Worm (Caenorhabditis elegans): ENCODE data around the gene lin-39.

Gene lin-39

DNA sequence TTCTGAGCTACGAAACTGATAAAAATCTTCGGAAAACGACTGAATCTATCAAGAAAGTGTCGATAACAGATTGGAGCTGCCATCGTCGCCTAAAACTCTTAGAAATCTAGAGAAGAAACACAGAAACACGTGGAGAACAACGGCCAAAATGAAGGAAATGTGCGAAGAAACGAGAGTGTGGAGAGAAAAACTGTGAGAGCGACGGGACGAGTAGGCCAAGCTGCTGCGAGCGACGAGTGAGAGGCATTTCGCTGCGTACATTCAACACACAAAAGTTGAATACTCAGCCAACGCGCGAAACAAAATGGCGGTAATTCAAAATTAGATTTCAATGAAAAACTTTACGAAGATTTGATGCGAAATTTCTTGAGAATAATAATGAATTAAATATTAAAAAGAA, 38.1 kb downstream of the lin-39 start (continued):
- TF ChIP-seq rcor-1 (GFP tag; IDR thresholded peaks at IDR 0.05) (peak; percentile 75), hlh-26 (GFP tag; conservative IDR thresholded peaks at IDR 0.05) (no peak), T26A5.8 (tag; optimal IDR thresholded peaks at IDR 0.05) (no peak), mel-28 (tag; optimal IDR thresholded peaks at IDR 0.05; ENCODE audit: borderline replicate concordance) (no peak), tlf-1 (GFP tag; optimal IDR thresholded peaks at IDR 0.05) (peak; percentile 41), akir-1 (GFP tag; optimal IDR thresholded peaks at IDR 0.05) (peak; percentile 12), nhr-179 (tag; optimal IDR thresholded peaks at IDR 0.05) (no peak), ceh-79 (tag; optimal IDR thresholded peaks at IDR 0.05) (no peak), snpc-1.1 (tag; optimal IDR thresholded peaks at IDR 0.05; ENCODE audit: insufficient read depth) (no peak), ekl-4 (GFP tag; IDR thresholded peaks at IDR 0.05) (peak; percentile 71), tbx-9 (tag; optimal IDR thresholded peaks at IDR 0.05; ENCODE audit: borderline replicate concordance) (no peak), fkh-3 (tag; optimal IDR thresholded peaks at IDR 0.05) (no peak), lin-40 (tag; optimal IDR thresholded peaks at IDR 0.05) (peak; percentile 74), F37B4.10 (GFP tag; IDR thresholded peaks at IDR 0.05) (no peak), ZK185.1 (tag; optimal IDR thresholded peaks at IDR 0.05; ENCODE audit: poor library complexity, severe bottlenecking) (peak; percentile 58), hmg-1.2 (GFP tag; IDR thresholded peaks at IDR 0.05) (peak; percentile 87), lin-26 (GFP tag; IDR thresholded peaks at IDR 0.05) (no peak), ets-4 (GFP tag; optimal IDR thresholded peaks at IDR 0.05) (no peak), athp-1 (tag; optimal IDR thresholded peaks at IDR 0.05) (no peak), F22D6.2 (tag; optimal IDR thresholded peaks at IDR 0.05) (peak; percentile 28), F10E7.11 (tag; optimal IDR thresholded peaks at IDR 0.05) (no peak), nhr-80 (tag; optimal IDR thresholded peaks at IDR 0.05) (peak; percentile 99), atf-7 (tag; optimal IDR thresholded peaks at IDR 0.05) (peak; percentile 51), sdz-38 (tag; optimal IDR thresholded peaks at IDR 0.05) (no peak), rec-8 (tag; optimal IDR thresholded peaks at IDR 0.05) (no peak), unc-130 (GFP tag; optimal IDR thresholded peaks at IDR 0.05) (peak; percentile 30), nhr-120 (GFP tag; IDR thresholded peaks at IDR 0.05) (no peak), Y56A3A.18 (GFP tag; IDR thresholded peaks at IDR 0.05) (no peak), madf-3 (GFP tag; IDR thresholded peaks at IDR 0.05) (peak; percentile 72; the same call in 1 of the 2 replicates), F33H1.4 (GFP tag; IDR thresholded peaks at IDR 0.05) (peak; percentile 50), lin-54 (GFP tag; optimal IDR thresholded peaks at IDR 0.05) (peak; percentile 99), lsl-1 (GFP tag; optimal IDR thresholded peaks at IDR 0.05) (peak; percentile 3), ama-1 (optimal IDR thresholded peaks at IDR 0.05) (no peak), ama-1 (GFP tag; optimal IDR thresholded peaks at IDR 0.05) (no peak), D2030.7 (GFP tag; IDR thresholded peaks at IDR 0.05) (peak; percentile 57; the same call in 1 of the 2 replicates), ceh-27 (GFP tag; optimal IDR thresholded peaks at IDR 0.05) (peak; percentile 75), lsy-27 (tag; optimal IDR thresholded peaks at IDR 0.05; ENCODE audit: borderline replicate concordance, insufficient read depth) (no peak), F39B2.1 (GFP tag; IDR thresholded peaks at IDR 0.05) (no peak), ceh-100 (GFP tag; IDR thresholded peaks at IDR 0.05) (no peak; the same call in 1 of the 2 replicates), aptf-3 (GFP tag; IDR thresholded peaks at IDR 0.05) (no peak), pbrm-1 (GFP tag; IDR thresholded peaks at IDR 0.05) (peak; percentile 70), bed-2 (GFP tag; IDR thresholded peaks at IDR 0.05) (no peak), ztf-18 (tag; optimal IDR thresholded peaks at IDR 0.05) (peak; percentile 91), snpc-4 (GFP tag; optimal IDR thresholded peaks at IDR 0.05) (peak; percentile 14), snpc-4 (tag; optimal IDR thresholded peaks at IDR 0.05) (peak; percentile 45 to 73 (median 62)), rpc-1 (optimal IDR thresholded peaks at IDR 0.05) (no peak), rpc-1 (tag; optimal IDR thresholded peaks at IDR 0.05) (no peak), aptf-2 (GFP tag; conservative IDR thresholded peaks at IDR 0.05) (no peak), attf-6 (GFP tag; IDR thresholded peaks at IDR 0.05) (no peak), lir-1 (GFP tag; conservative IDR thresholded peaks at IDR 0.05) (peak; percentile 62; the same call in 1 of the 2 replicates)
